Fruit fly (Drosophila melanogaster): Measurements from ENCODE around the gene Smr.

Smr gene

dm6 chrX:12734710-12735462, 7.5 kb downstream of the Smr start (continued):
- peak; percentile 72 for TF ChIP-seq ken (GFP tag; IDR thresholded peaks at IDR 0.05)
- peak; percentile 21; the same call in 1 of the 3 replicates for TF ChIP-seq C15 (GFP tag; IDR thresholded peaks at IDR 0.05)
- TF ChIP-seq otp (GFP tag; IDR thresholded peaks at IDR 0.05) = peak; percentile 67; the same call in 2 of the 3 replicates
- TF ChIP-seq gce (GFP tag; IDR thresholded peaks at IDR 0.05) = peak; percentile 48; the same call in 1 of the 3 replicates
- TF ChIP-seq oc (tag; optimal IDR thresholded peaks at IDR 0.05) = peak; percentile 88
- peak; percentile 97 for TF ChIP-seq CG1832 (GFP tag; optimal IDR thresholded peaks at IDR 0.05)
- TF ChIP-seq Sox100B (GFP tag; optimal IDR thresholded peaks at IDR 0.05) = peak; percentile 92
- peak; percentile 50 for TF ChIP-seq CG2202 (tag; optimal IDR thresholded peaks at IDR 0.05)
- TF ChIP-seq grau (tag; optimal IDR thresholded peaks at IDR 0.05) = peak; percentile 100
- peak; percentile 89 for TF ChIP-seq CG33557 (GFP tag; optimal IDR thresholded peaks at IDR 0.05)
- TF ChIP-seq Oaz (GFP tag; IDR thresholded peaks at IDR 0.05) = peak; percentile 76
- no peak for TF ChIP-seq CG2129 (GFP tag; IDR thresholded peaks at IDR 0.05; ENCODE audit: partially characterized antibody)
- peak; percentile 65 for TF ChIP-seq CG12071 (GFP tag; optimal IDR thresholded peaks at IDR 0.05)
- peak; percentile 77 for TF ChIP-seq CG15514 (GFP tag; optimal IDR thresholded peaks at IDR 0.05)
- TF ChIP-seq CG11093 (GFP tag; IDR thresholded peaks at IDR 0.05) = peak; percentile 87
- TF ChIP-seq CG6765 (GFP tag; optimal IDR thresholded peaks at IDR 0.05) = peak; percentile 77
- TF ChIP-seq CG9797 (GFP tag; optimal IDR thresholded peaks at IDR 0.05) = no peak
- peak; percentile 53 for TF ChIP-seq CG12942 (GFP tag; optimal IDR thresholded peaks at IDR 0.05)
- TF ChIP-seq zen (tag; optimal IDR thresholded peaks at IDR 0.05) = peak; percentile 84
- no peak for TF ChIP-seq BEAF-32 (GFP tag; optimal IDR thresholded peaks at IDR 0.05)
- no peak for TF ChIP-seq CHES-1-like (GFP tag; optimal IDR thresholded peaks at IDR 0.05)
- peak; percentile 96 for TF ChIP-seq gem (tag; optimal IDR thresholded peaks at IDR 0.05)
- peak; percentile 42 for TF ChIP-seq Lhr (GFP tag; optimal IDR thresholded peaks at IDR 0.05)
- TF ChIP-seq HLHmδ (GFP tag; optimal IDR thresholded peaks at IDR 0.05) = no peak
- no peak for TF ChIP-seq Gsc (GFP tag; IDR thresholded peaks at IDR 0.05)
- TF ChIP-seq croc (GFP tag; conservative IDR thresholded peaks at IDR 0.05) = peak; percentile 80
- no peak for TF ChIP-seq gcm2 (GFP tag; optimal IDR thresholded peaks at IDR 0.05)
- peak; percentile 92 for TF ChIP-seq lmd (GFP tag; IDR thresholded peaks at IDR 0.05)
- TF ChIP-seq ci (GFP tag; IDR thresholded peaks at IDR 0.05) = peak; percentile 78; the same call in 2 of the 3 replicates
- no peak for TF ChIP-seq nerfin-2 (GFP tag; IDR thresholded peaks at IDR 0.05; ENCODE audit: partially characterized antibody)
- TF ChIP-seq CG9609 (GFP tag; optimal IDR thresholded peaks at IDR 0.05) = no peak
- no peak for TF ChIP-seq Ets97D (GFP tag; optimal IDR thresholded peaks at IDR 0.05)
- TF ChIP-seq Sin3A (optimal IDR thresholded peaks at IDR 0.05) = no peak
- TF ChIP-seq pum (GFP tag; optimal IDR thresholded peaks at IDR 0.05) = no peak
- no peak for TF ChIP-seq CG16779 (GFP tag; IDR thresholded peaks at IDR 0.05)
- peak; percentile 82; the same call in 1 of the 2 replicates for TF ChIP-seq CG31441 (GFP tag; IDR thresholded peaks at IDR 0.05)
- peak; percentile 88 for TF ChIP-seq CG10979 (tag; optimal IDR thresholded peaks at IDR 0.05)
- peak; percentile 36 for TF ChIP-seq CG7928 (GFP tag; optimal IDR thresholded peaks at IDR 0.05)
- peak; percentile 80 for TF ChIP-seq CG17912 (GFP tag; optimal IDR thresholded peaks at IDR 0.05)
- TF ChIP-seq CG9727 (GFP tag; optimal IDR thresholded peaks at IDR 0.05) = peak; percentile 81
- TF ChIP-seq CG15479 (GFP tag; optimal IDR thresholded peaks at IDR 0.05) = peak; percentile 43
- peak; percentile 2 for TF ChIP-seq TFAM (GFP tag; optimal IDR thresholded peaks at IDR 0.05)
- no peak; the same call in 2 of the 3 replicates for TF ChIP-seq CG6791 (GFP tag; IDR thresholded peaks at IDR 0.05; ENCODE audit: partially characterized antibody)
- TF ChIP-seq lilli (GFP tag; optimal IDR thresholded peaks at IDR 0.05) = peak; percentile 6
- TF ChIP-seq CG8924 (tag; optimal IDR thresholded peaks at IDR 0.05) = peak; percentile 94
- TF ChIP-seq tin (GFP tag; optimal IDR thresholded peaks at IDR 0.05) = peak; percentile 75
- TF ChIP-seq Oli (tag; optimal IDR thresholded peaks at IDR 0.05) = peak; percentile 92
- TF ChIP-seq CG1529 (GFP tag; optimal IDR thresholded peaks at IDR 0.05) = peak; percentile 43
- TF ChIP-seq CG5953 (GFP tag; IDR thresholded peaks at IDR 0.05) = peak; percentile 71; the same call in 1 of the 2 replicates
